Worm (Caenorhabditis elegans): ENCODE measurements around the gene C35B8.3.

C35B8.3 gene

ce11 chrX:9238692-9239091 is 25.0 kb downstream of the C35B8.3 start:
- TF ChIP-seq zip-11 (GFP tag; IDR thresholded peaks at IDR 0.05) (no peak), Y5F2A.4 (GFP tag; optimal IDR thresholded peaks at IDR 0.05) (peak; percentile 23), nhr-42 (GFP tag; IDR thresholded peaks at IDR 0.05) (no peak), rbr-2 (tag; optimal IDR thresholded peaks at IDR 0.05) (no peak), php-3 (GFP tag; IDR thresholded peaks at IDR 0.05) (peak; percentile 79), mep-1 (tag; optimal IDR thresholded peaks at IDR 0.05) (no peak), daf-8 (GFP tag; IDR thresholded peaks at IDR 0.05) (no peak), snpc-4 (tag; optimal IDR thresholded peaks at IDR 0.05) (no peak), dmd-8 (GFP tag; IDR thresholded peaks at IDR 0.05) (peak; percentile 89), nhr-237 (tag; optimal IDR thresholded peaks at IDR 0.05) (no peak), unc-62 (GFP tag; optimal IDR thresholded peaks at IDR 0.05 in 1 of 2) (no peak), unc-62 (tag; optimal IDR thresholded peaks at IDR 0.05) (no peak), nhr-6 (tag; optimal IDR thresholded peaks at IDR 0.05) (no peak), hmg-1.1 (GFP tag; IDR thresholded peaks at IDR 0.05) (0 out of 2 replicates have a peak, but pooled peaks have one; percentile 15), nhr-11 (tag; optimal IDR thresholded peaks at IDR 0.05) (no peak), mxl-2 (GFP tag; conservative IDR thresholded peaks at IDR 0.05) (no peak), T20F7.1 (GFP tag; optimal IDR thresholded peaks at IDR 0.05) (no peak), ceh-82 (tag; optimal IDR thresholded peaks at IDR 0.05) (no peak), arid-1 (GFP tag; conservative IDR thresholded peaks at IDR 0.05) (peak; percentile 73), lsy-2 (tag; optimal IDR thresholded peaks at IDR 0.05) (no peak), daf-19 (GFP tag; conservative IDR thresholded peaks at IDR 0.05) (peak; percentile 60; the same call in 1 of the 2 replicates), nhr-111 (GFP tag; optimal IDR thresholded peaks at IDR 0.05) (peak; percentile 64), ztf-7 (tag; optimal IDR thresholded peaks at IDR 0.05) (no peak), lin-1 (GFP tag; IDR thresholded peaks at IDR 0.05) (peak; percentile 46; the same call in 1 of the 2 replicates), lim-7 (GFP tag; IDR thresholded peaks at IDR 0.05) (peak; percentile 88), zfp-2 (tag; optimal IDR thresholded peaks at IDR 0.05) (no peak), jun-1 (tag; optimal IDR thresholded peaks at IDR 0.05) (no peak), zfp-3 (GFP tag; conservative IDR thresholded peaks at IDR 0.05) (0 out of 2 replicates have a peak, but pooled peaks have one; percentile 19), mdt-29 (GFP tag; IDR thresholded peaks at IDR 0.05) (0 out of 2 replicates have a peak, but pooled peaks have one; percentile 8), ctbp-1 (GFP tag; IDR thresholded peaks at IDR 0.05) (0 out of 2 replicates have a peak, but pooled peaks have one; percentile 36), nhr-41 (GFP tag; IDR thresholded peaks at IDR 0.05) (peak; percentile 62; the same call in 1 of the 2 replicates), nhr-102 (tag; optimal IDR thresholded peaks at IDR 0.05) (no peak), daf-16 (GFP tag; optimal IDR thresholded peaks at IDR 0.05) (peak in 1 of 2 experiments; percentile 85), daf-16 (tag; optimal IDR thresholded peaks at IDR 0.05) (no peak), zip-2 (tag; optimal IDR thresholded peaks at IDR 0.05) (no peak), fkh-10 (GFP tag; optimal IDR thresholded peaks at IDR 0.05) (no peak), ZK337.2 (GFP tag; IDR thresholded peaks at IDR 0.05) (peak; percentile 56; the same call in 1 of the 2 replicates), unc-130 (GFP tag; optimal IDR thresholded peaks at IDR 0.05) (peak; percentile 15), ceh-20 (GFP tag; IDR thresholded peaks at IDR 0.05) (no peak), lir-3 (tag; optimal IDR thresholded peaks at IDR 0.05) (peak; percentile 52), F44E2.7 (GFP tag; IDR thresholded peaks at IDR 0.05) (0 out of 2 replicates have a peak, but pooled peaks have one; percentile 82), Y75B8A.6 (GFP tag; IDR thresholded peaks at IDR 0.05) (no peak), attf-4 (tag; optimal IDR thresholded peaks at IDR 0.05) (no peak), dve-1 (tag; optimal IDR thresholded peaks at IDR 0.05; ENCODE audit: insufficient read depth) (no peak), ceh-28 (tag; optimal IDR thresholded peaks at IDR 0.05) (no peak), daf-12 (tag; optimal IDR thresholded peaks at IDR 0.05) (no peak), ceh-32 (tag; optimal IDR thresholded peaks at IDR 0.05; ENCODE audit: poor library complexity) (no peak), sdz-12 (GFP tag; optimal IDR thresholded peaks at IDR 0.05) (no peak), spr-1 (tag; optimal IDR thresholded peaks at IDR 0.05) (peak; percentile 26), hlh-30 (tag; optimal IDR thresholded peaks at IDR 0.05; ENCODE audit: insufficient read depth) (peak; percentile 30), madf-9 (GFP tag; conservative IDR thresholded peaks at IDR 0.05) (peak; percentile 83), lin-13 (GFP tag; optimal IDR thresholded peaks at IDR 0.05) (no peak)

All from whole organism, L4 larva.